Fruit fly (Drosophila melanogaster) whole organism, wandering third instar larva: ENCODE data around the gene neo.
A peak's percentile ranks its signal among the peaks of the same experiment; 100 is the strongest.

ENCODE experiments used
- CG32264 ChIP-seq: fragments of 200-800 bp; sonication (Bioruptor generic); optimal IDR thresholded peaks from 2 replicates; lab custom pipeline; 2016; ENCODE audit warnings: missing biosample characterization, missing genetic modification characterization
- CG9705 ChIP-seq: fragments of 200-800 bp; sonication (Bioruptor generic); optimal IDR thresholded peaks from 2 replicates; lab custom pipeline; 2018; ENCODE audit warnings: missing biosample characterization, mild to moderate bottlenecking, missing genetic modification characterization
- CrebA ChIP-seq: fragments of 200-800 bp; sonication (Bioruptor generic); optimal IDR thresholded peaks from 2 replicates; lab custom pipeline; 2016; ENCODE audit warnings: missing biosample characterization, mild to moderate bottlenecking, missing genetic modification characterization, borderline replicate concordance
- Dfd ChIP-seq: fragments of >200 bp; optimal IDR thresholded peaks from 2 replicates; lab custom pipeline; 2017; ENCODE audit warnings: missing biosample characterization, missing genetic modification characterization
- Dif ChIP-seq: fragments of 200-275, 200-300 bp; sonication (Bioruptor generic); optimal IDR thresholded peaks from 2 replicates; lab custom pipeline; 2018; ENCODE audit warnings: missing biosample characterization, missing genetic modification characterization; ENCODE audit not compliant: partially characterized antibody
- HLH106 ChIP-seq: fragments of 200-800 bp; optimal IDR thresholded peaks from 3 replicates; lab custom pipeline; 2019; ENCODE audit warnings: missing biosample characterization, mild to moderate bottlenecking, missing genetic modification characterization, moderate library complexity
- Hnf4 ChIP-seq: fragments of 200-800 bp; sonication (Bioruptor generic); optimal IDR thresholded peaks from 2 replicates; lab custom pipeline; 2016; ENCODE audit warnings: missing biosample characterization, mild to moderate bottlenecking, missing genetic modification characterization
- Hr78 ChIP-seq: fragments of >200 bp; optimal IDR thresholded peaks from 2 replicates; lab custom pipeline; 2017; ENCODE audit warnings: missing biosample characterization, missing genetic modification characterization
- Hr83 ChIP-seq: fragments of 200-300 bp; sonication (Bioruptor generic); optimal IDR thresholded peaks from 2 replicates; lab custom pipeline; 2016; ENCODE audit warnings: missing biosample characterization, mild to moderate bottlenecking, missing genetic modification characterization, moderate library complexity; ENCODE audit not compliant: poor library complexity, severe bottlenecking
- Myc ChIP-seq: fragments of >200 bp; optimal IDR thresholded peaks from 2 replicates; lab custom pipeline; 2017
- N ChIP-seq: fragments of >200 bp; optimal IDR thresholded peaks from 2 replicates; lab custom pipeline; 2018; ENCODE audit warnings: missing biosample characterization, missing external identifiers, missing genetic modification characterization
- OdsH ChIP-seq: fragments of 200-800 bp; sonication (Bioruptor generic); optimal IDR thresholded peaks from 2 replicates; lab custom pipeline; 2016; ENCODE audit warnings: missing biosample characterization, mild to moderate bottlenecking, missing genetic modification characterization
- Rel ChIP-seq, 2 experiments: fragments of 200-800 bp; sonication (Bioruptor generic) in 1 of 2; optimal IDR thresholded peaks; 2 replicates in 1 of 2; 3 replicates in 1 of 2; lab custom pipeline; 2016 to 2019; ENCODE audit warnings: mild to moderate bottlenecking in 2 of 2, missing biosample characterization in 2 of 2, missing genetic modification characterization in 2 of 2, moderate library complexity in 1 of 2
- Sp1 ChIP-seq: fragments of 200-800 bp; sonication (Bioruptor generic); optimal IDR thresholded peaks from 3 replicates; lab custom pipeline; 2019; ENCODE audit warnings: missing biosample characterization, mild to moderate bottlenecking, missing genetic modification characterization, moderate library complexity
- Vsx2 ChIP-seq: fragments of 200-300, 225-300 bp; sonication (Bioruptor generic); optimal IDR thresholded peaks from 2 replicates; lab custom pipeline; 2018; ENCODE audit warnings: missing biosample characterization, missing genetic modification characterization; ENCODE audit not compliant: partially characterized antibody
- br ChIP-seq: fragments of 200-800 bp; sonication (Bioruptor generic); optimal IDR thresholded peaks from 2 replicates; lab custom pipeline; 2016; ENCODE audit warnings: missing biosample characterization, missing genetic modification characterization
- dmrt93B ChIP-seq: fragments of 200-800 bp; sonication (Bioruptor generic); optimal IDR thresholded peaks from 2 replicates; lab custom pipeline; 2018; ENCODE audit warnings: missing biosample characterization, mild to moderate bottlenecking, missing genetic modification characterization
- dsf ChIP-seq: sonication (Bioruptor generic); optimal IDR thresholded peaks from 2 replicates; lab custom pipeline; 2016; ENCODE audit warnings: missing biosample characterization, missing genetic modification characterization, borderline replicate concordance
- ey ChIP-seq: fragments of 200-800 bp; sonication (Bioruptor generic); optimal IDR thresholded peaks from 2 replicates; lab custom pipeline; 2016; ENCODE audit warnings: missing biosample characterization, missing genetic modification characterization
- foxo ChIP-seq, 2 experiments: fragments of 200-800 bp; sonication (Bioruptor generic); optimal IDR thresholded peaks; 2 replicates in 1 of 2; 3 replicates in 1 of 2; lab custom pipeline; 2016 to 2017; ENCODE audit warnings: missing biosample characterization in 2 of 2, missing genetic modification characterization in 2 of 2
- fru ChIP-seq: fragments of 200-800 bp; sonication (Bioruptor generic); optimal IDR thresholded peaks from 3 replicates; lab custom pipeline; 2016; ENCODE audit warnings: missing biosample characterization, mild to moderate bottlenecking, missing genetic modification characterization
- h ChIP-seq: fragments of 200-800 bp; sonication (Bioruptor generic); optimal IDR thresholded peaks from 3 replicates; lab custom pipeline; 2016; ENCODE audit warnings: missing biosample characterization, mild to moderate bottlenecking, missing genetic modification characterization
- jim ChIP-seq: fragments of 175-275, 200-325 bp; sonication (Bioruptor generic); optimal IDR thresholded peaks from 2 replicates; lab custom pipeline; 2016; ENCODE audit warnings: missing biosample characterization, mild to moderate bottlenecking, missing genetic modification characterization
- lola ChIP-seq: fragments of >200 bp; optimal IDR thresholded peaks from 2 replicates; lab custom pipeline; 2017; ENCODE audit warnings: missing biosample characterization, missing genetic modification characterization
- psq ChIP-seq: fragments of 200-800 bp; sonication (Bioruptor generic); optimal IDR thresholded peaks from 3 replicates; lab custom pipeline; 2017; ENCODE audit warnings: missing biosample characterization, mild to moderate bottlenecking, missing genetic modification characterization, moderate library complexity
- rgr ChIP-seq: fragments of 200-800 bp; sonication (Bioruptor generic); optimal IDR thresholded peaks from 3 replicates; lab custom pipeline; 2016; ENCODE audit warnings: missing biosample characterization, mild to moderate bottlenecking, missing genetic modification characterization
- sage ChIP-seq: fragments of 200-800 bp; sonication (Bioruptor generic); optimal IDR thresholded peaks from 2 replicates; lab custom pipeline; 2016; ENCODE audit warnings: missing biosample characterization, mild to moderate bottlenecking, missing genetic modification characterization
- sv ChIP-seq: fragments of 200-800 bp; sonication (Bioruptor generic); optimal IDR thresholded peaks from 3 replicates; lab custom pipeline; 2016; ENCODE audit warnings: missing biosample characterization, missing genetic modification characterization
- tai ChIP-seq: sonication (Bioruptor generic); optimal IDR thresholded peaks from 2 replicates; lab custom pipeline; 2016; ENCODE audit warnings: missing biosample characterization, missing genetic modification characterization
- usp ChIP-seq: fragments of >200 bp; optimal IDR thresholded peaks from 2 replicates; lab custom pipeline; 2017; ENCODE audit warnings: missing biosample characterization, missing genetic modification characterization
- woc ChIP-seq: sonication (Bioruptor generic); optimal IDR thresholded peaks from 2 replicates; lab custom pipeline; 2016; ENCODE audit warnings: missing biosample characterization, mild to moderate bottlenecking, missing genetic modification characterization

Gene neo

dm6 chr3R:29787891-29788549 is 30.9 kb upstream of the neo start:
- TF ChIP-seq HLH106 (tag; lab: Kevin White, UChicago) (no peak), dmrt93B (GFP tag; lab: Kevin White, UChicago) (peak; percentile 3), CG32264 (GFP tag; lab: Kevin White, UChicago) (peak; percentile 1), Rel (GFP tag; optimal IDR thresholded peaks at IDR 0.05; lab: Kevin White, UChicago) (no peak), Rel (tag; optimal IDR thresholded peaks at IDR 0.05; lab: Kevin White, UChicago) (peak; percentile 26), rgr (peak; percentile 38), lola (GFP tag; lab: Kevin White, UChicago) (no peak), OdsH (peak; percentile 23), tai (GFP tag; lab: Kevin White, UChicago) (no peak), psq (GFP tag; lab: Kevin White, UChicago) (peak; percentile 36), br (GFP tag; lab: Kevin White, UChicago) (peak; percentile 54), sv (GFP tag; lab: Kevin White, UChicago) (no peak), Hnf4 (GFP tag; lab: Kevin White, UChicago) (peak; percentile 9), fru (GFP tag; lab: Kevin White, UChicago) (peak; percentile 21), Hr83 (peak; percentile 50), Dif (no peak), h (peak; percentile 16), foxo (GFP tag; optimal IDR thresholded peaks at IDR 0.05; lab: Kevin White, UChicago) (peak in 1 of 2 experiments; percentile 44), sage (GFP tag; lab: Kevin White, UChicago) (peak; percentile 14)

DNA sequence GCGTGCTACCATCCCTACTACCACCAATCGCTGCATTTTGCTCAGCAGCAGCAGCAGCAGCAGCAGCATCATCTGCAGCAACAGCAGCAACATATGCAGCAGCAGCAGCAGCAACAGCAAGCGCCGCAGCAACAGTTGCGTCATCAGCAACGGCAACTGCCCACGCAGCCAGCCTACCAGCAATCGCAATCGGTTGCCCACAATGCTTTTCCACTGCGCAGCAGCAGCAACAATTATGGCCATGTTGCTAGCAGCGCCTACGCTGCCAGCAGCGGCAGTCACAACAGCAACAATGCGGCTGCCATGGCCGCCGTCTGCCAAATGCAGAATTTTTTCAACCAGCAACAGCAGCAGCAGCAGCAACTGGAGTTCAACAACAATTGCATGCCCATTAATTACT is 28.7 kb upstream of the neo start:
- TF ChIP-seq foxo (GFP tag; optimal IDR thresholded peaks at IDR 0.05; lab: Kevin White, UChicago) (no peak), OdsH (no peak), sv (GFP tag; lab: Kevin White, UChicago) (no peak), Rel (GFP tag; optimal IDR thresholded peaks at IDR 0.05; lab: Kevin White, UChicago) (no peak), Rel (tag; optimal IDR thresholded peaks at IDR 0.05; lab: Kevin White, UChicago) (no peak), dsf (GFP tag; lab: Kevin White, UChicago) (no peak), rgr (no peak), Myc (lab: Kevin White, UChicago) (no peak), Vsx2 (GFP tag; lab: Kevin White, UChicago) (no peak), CrebA (GFP tag; lab: Kevin White, UChicago) (no peak), CG32264 (GFP tag; lab: Kevin White, UChicago) (no peak)

dm6 chr3R:29794161-29794882 is 24.6 kb upstream of the neo start, which contains the start of gene sro:
sro (plus strand) TSS chr3R:29794597.
- TF ChIP-seq woc (peak; percentile 9), h (peak; percentile 27), CrebA (GFP tag; lab: Kevin White, UChicago) (no peak), Rel (GFP tag; optimal IDR thresholded peaks at IDR 0.05; lab: Kevin White, UChicago) (no peak), Rel (tag; optimal IDR thresholded peaks at IDR 0.05; lab: Kevin White, UChicago) (peak; percentile 9), jim (GFP tag; lab: Kevin White, UChicago) (no peak), foxo (GFP tag; optimal IDR thresholded peaks at IDR 0.05; lab: Kevin White, UChicago) (peak in 1 of 2 experiments; percentile 45), usp (GFP tag; lab: Kevin White, UChicago) (no peak), lola (GFP tag; lab: Kevin White, UChicago) (no peak), br (GFP tag; lab: Kevin White, UChicago) (no peak), Hnf4 (GFP tag; lab: Kevin White, UChicago) (peak; percentile 31), N (GFP tag; lab: Kevin White, UChicago) (no peak), CG9705 (GFP tag; lab: Kevin White, UChicago) (no peak), OdsH (peak; percentile 5), Dfd (no peak), sage (GFP tag; lab: Kevin White, UChicago) (peak; percentile 7), psq (GFP tag; lab: Kevin White, UChicago) (peak; percentile 10), rgr (peak; percentile 45), ey (peak; percentile 11), HLH106 (tag; lab: Kevin White, UChicago) (peak; percentile 10), fru (GFP tag; lab: Kevin White, UChicago) (peak; percentile 61)

- TF ChIP-seq h (no peak), Hr83 (no peak), Vsx2 (GFP tag; lab: Kevin White, UChicago) (no peak), Hr78 (no peak), fru (GFP tag; lab: Kevin White, UChicago) (no peak), Sp1 (GFP tag; lab: Kevin White, UChicago) (no peak), woc (no peak)
- TF ChIP-seq, all 38 proteins: peak for 0
Observed at dm6 chr3R:29797183-29797582, 21.7 kb upstream of the neo start.
